Worm (Caenorhabditis elegans): ENCODE measurements around the gene C51E3.10.

DNA sequence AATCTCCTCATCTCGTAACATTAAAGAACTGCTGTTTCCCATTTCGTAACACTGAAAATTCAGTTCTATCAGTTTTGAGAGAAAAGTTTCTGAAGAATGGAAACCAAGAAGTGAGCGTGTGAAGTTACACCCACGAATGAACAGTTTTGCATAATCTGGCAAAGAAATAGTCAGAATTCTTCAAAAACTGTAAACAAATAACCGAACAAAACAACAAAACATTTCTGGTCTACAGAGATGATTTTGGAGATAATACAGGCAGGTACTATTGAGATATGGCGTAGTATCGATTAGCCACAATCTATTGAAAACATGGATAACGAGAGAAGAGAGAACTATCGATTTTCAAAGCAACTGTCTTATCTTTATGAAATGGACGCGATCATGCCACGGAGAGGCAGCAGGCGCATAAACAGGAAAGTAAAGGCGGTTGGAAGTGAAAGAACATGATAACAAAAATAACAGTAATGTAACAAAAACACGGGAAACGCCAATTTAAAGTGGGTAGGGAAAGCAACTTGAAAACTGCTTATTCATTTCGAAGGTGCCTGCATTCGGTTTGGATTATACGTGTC lies 42.6 kb upstream of the C51E3.10 start, which contains the start of gene chpf-1:
- no peak for TF ChIP-seq nhr-28 (tag; optimal IDR thresholded peaks at IDR 0.05)
- TF ChIP-seq elt-1 (tag; optimal IDR thresholded peaks at IDR 0.05), result no peak
